Worm (Caenorhabditis elegans) whole organism, young adult: ENCODE results near the gene hmp-1.

Experiments used
- B0261.1 ChIP-seq: sonication (generic microtip); optimal IDR thresholded peaks from 2 replicates; lab custom pipeline; 2016; ENCODE audit warnings: mild to moderate bottlenecking, missing genetic modification characterization, moderate library complexity, missing compliant biosample characterization
- F10E7.11 ChIP-seq: sonication (generic microtip); optimal IDR thresholded peaks from 2 replicates; lab custom pipeline; 2017; ENCODE audit warnings: mild to moderate bottlenecking, missing genetic modification characterization, moderate library complexity, missing compliant biosample characterization
- F23B12.7 ChIP-seq: sonication (generic microtip); optimal IDR thresholded peaks from 2 replicates; lab custom pipeline; 2017; ENCODE audit warnings: missing genetic modification characterization, mild to moderate bottlenecking, missing compliant biosample characterization, antibody characterized with exemption, moderate library complexity; ENCODE audit not compliant: insufficient read depth
- F39B2.1 ChIP-seq: fragments of 200-800 bp; sonication (Bioruptor generic); IDR thresholded peaks from 2 replicates; pipeline ENCODE4 v1.3.6; 2022; ENCODE audit warnings: missing genetic modification reagents, missing genetic modification characterization, missing compliant biosample characterization
- F57C9.4 ChIP-seq: sonication (generic microtip); optimal IDR thresholded peaks from 2 replicates; lab custom pipeline; 2017; ENCODE audit warnings: mild to moderate bottlenecking, missing genetic modification characterization, missing compliant biosample characterization
- Y53F4B.3 ChIP-seq: fragments of 200-800 bp; sonication (Bioruptor generic); IDR thresholded peaks from 2 replicates; pipeline ENCODE4 v1.3.6; 2022; ENCODE audit warnings: missing genetic modification reagents, missing genetic modification characterization, missing compliant biosample characterization
- Y79H2A.3 ChIP-seq: fragments of 200-800 bp; sonication (Bioruptor generic); conservative IDR thresholded peaks from 2 replicates; pipeline ENCODE4 v1.3.6; 2022; ENCODE audit warnings: missing genetic modification reagents, missing genetic modification characterization, missing compliant biosample characterization
- ama-1 ChIP-seq, 3 experiments: fragments of 150-350 bp in 1 of 3; sonication (generic microtip) in 2 of 3; optimal IDR thresholded peaks; 2 replicates each; lab custom pipeline; 2014 to 2018; ENCODE audit warnings: missing biosample characterization in 2 of 3, missing genetic modification characterization in 2 of 3, missing genetic modification reagents in 2 of 3
- atf-7 ChIP-seq: sonication (generic microtip); optimal IDR thresholded peaks from 2 replicates; lab custom pipeline; 2017; ENCODE audit warnings: mild to moderate bottlenecking, missing genetic modification characterization, missing compliant biosample characterization
- attf-5 ChIP-seq: fragments of 200-800 bp; sonication (Bioruptor generic); optimal IDR thresholded peaks from 2 replicates; lab custom pipeline; 2018; ENCODE audit warnings: mild to moderate bottlenecking, missing genetic modification characterization, missing compliant biosample characterization
- ceh-79 ChIP-seq: sonication (generic microtip); optimal IDR thresholded peaks from 2 replicates; lab custom pipeline; 2017; ENCODE audit warnings: mild to moderate bottlenecking, missing genetic modification characterization, missing compliant biosample characterization
- ceh-91 ChIP-seq: fragments of 200-800 bp; sonication (Bioruptor generic); IDR thresholded peaks from 2 replicates; pipeline ENCODE4 v1.3.6; 2022; ENCODE audit warnings: missing genetic modification reagents, missing genetic modification characterization, missing compliant biosample characterization
- dox-1 ChIP-seq: fragments of 200-800 bp; sonication (Bioruptor generic); IDR thresholded peaks from 2 replicates; pipeline ENCODE4 v1.3.6; 2022; ENCODE audit warnings: missing genetic modification reagents, missing genetic modification characterization, missing compliant biosample characterization
- egl-18 ChIP-seq: fragments of 200-800 bp; sonication (Bioruptor generic); IDR thresholded peaks from 2 replicates; pipeline ENCODE4 v1.3.6; 2022; ENCODE audit warnings: missing genetic modification reagents, missing genetic modification characterization, missing compliant biosample characterization
- egrh-3 ChIP-seq: fragments of 200-800 bp; sonication (Bioruptor generic); IDR thresholded peaks from 2 replicates; pipeline ENCODE4 v1.3.6; 2022; ENCODE audit warnings: missing genetic modification reagents, missing genetic modification characterization, missing compliant biosample characterization
- gei-17 ChIP-seq: fragments of 200-800 bp; sonication (Bioruptor generic); optimal IDR thresholded peaks from 2 replicates; lab custom pipeline; 2018; ENCODE audit warnings: mild to moderate bottlenecking, missing genetic modification characterization, missing compliant biosample characterization
- hlh-26 ChIP-seq: fragments of 200-800 bp; sonication (Bioruptor generic); conservative IDR thresholded peaks from 2 replicates; pipeline ENCODE4 v1.3.6; 2022; ENCODE audit warnings: missing genetic modification reagents, missing genetic modification characterization, missing compliant biosample characterization
- hmg-1.2 ChIP-seq: fragments of 200-800 bp; sonication (Bioruptor generic); IDR thresholded peaks from 2 replicates; pipeline ENCODE4 v1.3.6; 2022; ENCODE audit warnings: missing genetic modification reagents, missing genetic modification characterization, missing compliant biosample characterization
- lin-54 ChIP-seq: fragments of 200-800 bp; sonication (Bioruptor generic); optimal IDR thresholded peaks from 2 replicates; lab custom pipeline; 2018; ENCODE audit warnings: mild to moderate bottlenecking, missing genetic modification characterization, missing compliant biosample characterization
- lir-1 ChIP-seq: fragments of 200-800 bp; sonication (Bioruptor generic); conservative IDR thresholded peaks from 2 replicates; pipeline ENCODE4 v1.3.6; 2022; ENCODE audit warnings: missing genetic modification reagents, missing genetic modification characterization, missing compliant biosample characterization
- madf-3 ChIP-seq: fragments of 200-800 bp; sonication (Bioruptor generic); IDR thresholded peaks from 2 replicates; pipeline ENCODE4 v1.3.6; 2022; ENCODE audit warnings: missing genetic modification reagents, missing genetic modification characterization, missing compliant biosample characterization
- madf-8 ChIP-seq: fragments of 200-800 bp; sonication (Bioruptor generic); conservative IDR thresholded peaks from 2 replicates; pipeline ENCODE4 v1.3.6; 2022; ENCODE audit warnings: missing genetic modification reagents, missing genetic modification characterization, missing compliant biosample characterization
- mxl-1 ChIP-seq: sonication (generic microtip); optimal IDR thresholded peaks from 2 replicates; lab custom pipeline; 2016; ENCODE audit warnings: missing genetic modification characterization, missing compliant biosample characterization
- nhr-120 ChIP-seq: fragments of 200-800 bp; sonication (Bioruptor generic); IDR thresholded peaks from 2 replicates; pipeline ENCODE4 v1.3.6; 2022; ENCODE audit warnings: missing genetic modification characterization, missing compliant biosample characterization
- nhr-80 ChIP-seq: sonication (generic microtip); optimal IDR thresholded peaks from 2 replicates; lab custom pipeline; 2016; ENCODE audit warnings: missing genetic modification characterization, missing compliant biosample characterization
- repo-1 ChIP-seq: sonication (generic microtip); optimal IDR thresholded peaks from 2 replicates; lab custom pipeline; 2017; ENCODE audit warnings: mild to moderate bottlenecking, missing genetic modification characterization, missing compliant biosample characterization
- rpc-1 ChIP-seq, 2 experiments: fragments of 150-350 bp in 1 of 2; sonication (generic microtip) in 1 of 2; optimal IDR thresholded peaks; 2 replicates each; lab custom pipeline; 2014 to 2018; ENCODE audit warnings: missing biosample characterization in 1 of 2, missing genetic modification characterization in 1 of 2, missing genetic modification reagents in 1 of 2, missing genotype in 1 of 2
- snpc-1.3 ChIP-seq: sonication (generic microtip); optimal IDR thresholded peaks from 2 replicates; lab custom pipeline; 2017; ENCODE audit warnings: missing genetic modification characterization, mild to moderate bottlenecking, missing compliant biosample characterization, antibody characterized with exemption, moderate library complexity, missing genotype, missing genetic modification reagents; ENCODE audit not compliant: insufficient read depth
- somi-1 ChIP-seq: fragments of 200-800 bp; sonication (Bioruptor generic); optimal IDR thresholded peaks from 2 replicates; lab custom pipeline; 2018; ENCODE audit warnings: mild to moderate bottlenecking, missing genetic modification characterization, missing compliant biosample characterization
- tbx-9 ChIP-seq: sonication (generic microtip); optimal IDR thresholded peaks from 2 replicates; lab custom pipeline; 2016; ENCODE audit warnings: borderline replicate concordance, missing genetic modification characterization, inconsistent platforms, missing compliant biosample characterization
- unc-130 ChIP-seq: sonication (generic microtip); optimal IDR thresholded peaks from 2 replicates; lab custom pipeline; 2016; ENCODE audit warnings: missing genetic modification reagents, missing genetic modification characterization, missing compliant biosample characterization
- zfh-2 ChIP-seq: fragments of 200-800 bp; sonication (Bioruptor generic); conservative IDR thresholded peaks from 2 replicates; pipeline ENCODE4 v1.3.6; 2022; ENCODE audit warnings: missing genetic modification reagents, missing genetic modification characterization, missing compliant biosample characterization
- ztf-18 ChIP-seq: sonication (generic microtip); optimal IDR thresholded peaks from 2 replicates; lab custom pipeline; 2016; ENCODE audit warnings: missing genotype, mild to moderate bottlenecking, missing genetic modification characterization, missing compliant biosample characterization
- ztf-6 ChIP-seq: fragments of 200-800 bp; sonication (Bioruptor generic); IDR thresholded peaks from 2 replicates; pipeline ENCODE4 v1.3.6; 2022; ENCODE audit warnings: missing genetic modification reagents, missing genetic modification characterization, missing compliant biosample characterization

hmp-1 gene

ce11 chrV:11889115-11889935 lies 43.7 kb downstream of the hmp-1 start (continued):
- TF ChIP-seq madf-3 (GFP tag; lab: Robert Waterston, UW) (0 out of 2 replicates have a peak, but pooled peaks have one; percentile 55), ceh-91 (GFP tag; lab: Robert Waterston, UW) (no peak), snpc-1.3 (tag; lab: Kevin White, UChicago) (no peak), mxl-1 (tag; lab: Kevin White, UChicago) (no peak), attf-5 (GFP tag; lab: Kevin White, UChicago) (no peak), F23B12.7 (tag; lab: Kevin White, UChicago) (peak; percentile 43), unc-130 (GFP tag; lab: Kevin White, UChicago) (no peak), lin-54 (GFP tag; lab: Kevin White, UChicago) (no peak), somi-1 (GFP tag; lab: Kevin White, UChicago) (peak; percentile 6), nhr-80 (tag; lab: Kevin White, UChicago) (no peak), F10E7.11 (tag; lab: Kevin White, UChicago) (no peak), zfh-2 (GFP tag; lab: Robert Waterston, UW) (no peak), repo-1 (tag; lab: Kevin White, UChicago) (peak; percentile 71), ama-1 (optimal IDR thresholded peaks at IDR 0.05; lab: Kevin White, UChicago) (peak; percentile 84), ama-1 (GFP tag; optimal IDR thresholded peaks at IDR 0.05; lab: Kevin White, UChicago) (no peak), lir-1 (GFP tag; lab: Robert Waterston, UW) (0 out of 2 replicates have a peak, but pooled peaks have one; percentile 33), F39B2.1 (no peak)

ce11 chrV:11891143-11891862 lies 45.6 kb downstream of the hmp-1 start, which contains the start of the genes sodh-2 and srx-76:
TSS of gene sodh-2 (minus strand) at chrV:11891243.
TSS of gene srx-76 (plus strand) at chrV:11891812.
- TF ChIP-seq nhr-120 (GFP tag; lab: Robert Waterston, UW) = no peak
- no peak for TF ChIP-seq ceh-79 (tag; lab: Kevin White, UChicago)
- no peak for TF ChIP-seq rpc-1 (optimal IDR thresholded peaks at IDR 0.05; lab: Kevin White, UChicago)
- TF ChIP-seq rpc-1 (tag; optimal IDR thresholded peaks at IDR 0.05; lab: Kevin White, UChicago) = no peak
- no peak for TF ChIP-seq attf-5 (GFP tag; lab: Kevin White, UChicago)
- no peak for TF ChIP-seq egl-18 (GFP tag; lab: Robert Waterston, UW)
- no peak for TF ChIP-seq Y53F4B.3
- no peak for TF ChIP-seq atf-7 (tag; lab: Kevin White, UChicago)
- TF ChIP-seq madf-8 = no peak
- TF ChIP-seq tbx-9 (tag; lab: Kevin White, UChicago) = no peak
- no peak for TF ChIP-seq gei-17
- TF ChIP-seq Y79H2A.3 (GFP tag; lab: Robert Waterston, UW) = no peak
- no peak for TF ChIP-seq egrh-3 (GFP tag; lab: Robert Waterston, UW)
- TF ChIP-seq hlh-26 (GFP tag; lab: Robert Waterston, UW) = no peak
- no peak for TF ChIP-seq ztf-6
- no peak for TF ChIP-seq hmg-1.2
- TF ChIP-seq B0261.1 (tag; lab: Kevin White, UChicago) = no peak
- no peak for TF ChIP-seq F57C9.4 (tag; lab: Kevin White, UChicago)
- TF ChIP-seq dox-1 (GFP tag; lab: Robert Waterston, UW) = no peak
- TF ChIP-seq ztf-18 (tag; lab: Kevin White, UChicago) = no peak
